Fruit fly (Drosophila melanogaster) whole organism, pupa: ENCODE results near the gene CG43678.
A peak's percentile ranks its signal among the peaks of the same experiment; 100 is the strongest.

ENCODE experiments used
- CG10348 ChIP-seq: fragments of 200-800 bp; sonication (Bioruptor generic); IDR thresholded peaks from 2 replicates; pipeline ENCODE4 v1.3.6; 2022; ENCODE audit warnings: missing biosample characterization, missing genetic modification characterization
- CG12605 ChIP-seq: fragments of 200-800 bp; sonication (Bioruptor generic); IDR thresholded peaks from 2 replicates; pipeline ENCODE4 v1.3.6; 2022; ENCODE audit warnings: missing biosample characterization, missing genetic modification characterization
- CG13204 ChIP-seq: fragments of 200-800 bp; sonication (Bioruptor generic); optimal IDR thresholded peaks from 2 replicates; lab custom pipeline; 2018; ENCODE audit warnings: missing biosample characterization, mild to moderate bottlenecking, missing genetic modification characterization, moderate library complexity
- CG14655 ChIP-seq: fragments of 200-800 bp; sonication (Bioruptor generic); optimal IDR thresholded peaks from 3 replicates; lab custom pipeline; 2017; ENCODE audit warnings: mild to moderate bottlenecking, missing biosample characterization, missing genetic modification reagents, missing genetic modification characterization
- CG15710 ChIP-seq: fragments of 200-800 bp; sonication (Bioruptor generic); optimal IDR thresholded peaks from 2 replicates; lab custom pipeline; 2018; ENCODE audit warnings: missing biosample characterization, mild to moderate bottlenecking, missing genetic modification characterization, moderate library complexity
- CG17806 ChIP-seq: fragments of 200-800 bp; sonication (Bioruptor generic); optimal IDR thresholded peaks from 2 replicates; lab custom pipeline; 2018; ENCODE audit warnings: missing biosample characterization, mild to moderate bottlenecking, missing genetic modification characterization, moderate library complexity
- CG32121 ChIP-seq: fragments of 200-800 bp; sonication (Bioruptor generic); IDR thresholded peaks from 2 replicates; pipeline ENCODE4 v1.3.6; 2022; ENCODE audit warnings: missing biosample characterization, missing genetic modification characterization
- CG34367 ChIP-seq: fragments of 200-800 bp; sonication (Bioruptor generic); optimal IDR thresholded peaks from 2 replicates; lab custom pipeline; 2018; ENCODE audit warnings: missing biosample characterization, mild to moderate bottlenecking, missing genetic modification characterization
- CG4496 ChIP-seq: fragments of 200-800 bp; sonication (Bioruptor generic); IDR thresholded peaks from 3 replicates; pipeline ENCODE4 v1.3.6; 2022; ENCODE audit warnings: missing biosample characterization, missing genetic modification characterization
- CG8159 ChIP-seq: fragments of 200-800 bp; sonication (Bioruptor generic); optimal IDR thresholded peaks from 3 replicates; lab custom pipeline; 2018; ENCODE audit warnings: missing biosample characterization, mild to moderate bottlenecking, missing genetic modification characterization, moderate library complexity
- CG8301 ChIP-seq: fragments of 200-800 bp; sonication (Bioruptor generic); optimal IDR thresholded peaks from 2 replicates; lab custom pipeline; 2018; ENCODE audit warnings: missing biosample characterization, mild to moderate bottlenecking, missing genetic modification characterization
- CG9948 ChIP-seq: fragments of 200-800 bp; sonication (Bioruptor generic); optimal IDR thresholded peaks from 2 replicates; lab custom pipeline; 2018; ENCODE audit warnings: missing biosample characterization, mild to moderate bottlenecking, missing genetic modification characterization, moderate library complexity
- D1 ChIP-seq: fragments of 200-800 bp; sonication (Bioruptor generic); optimal IDR thresholded peaks from 2 replicates; lab custom pipeline; 2018; ENCODE audit warnings: missing biosample characterization, mild to moderate bottlenecking, missing genetic modification characterization, moderate library complexity
- EcR ChIP-seq: fragments of 200-800 bp; sonication (Bioruptor generic); optimal IDR thresholded peaks from 3 replicates; lab custom pipeline; 2019; ENCODE audit warnings: missing biosample characterization, missing genetic modification characterization, mild to moderate bottlenecking, moderate library complexity, missing genetic modification reagents
- Ets98B ChIP-seq: fragments of 200-800 bp; sonication (Bioruptor generic); IDR thresholded peaks from 2 replicates; pipeline ENCODE4 v1.3.6; 2022; ENCODE audit warnings: missing biosample characterization, missing genetic modification characterization
- Pif1A ChIP-seq: fragments of 200-800 bp; sonication (Bioruptor generic); optimal IDR thresholded peaks from 3 replicates; lab custom pipeline; 2016; ENCODE audit warnings: missing biosample characterization, missing genetic modification characterization
- Pif1B ChIP-seq: fragments of 200-800 bp; sonication (Bioruptor generic); optimal IDR thresholded peaks from 3 replicates; lab custom pipeline; 2016; ENCODE audit warnings: missing biosample characterization, missing genetic modification characterization
- Snoo ChIP-seq: fragments of 200-800 bp; sonication (Bioruptor generic); optimal IDR thresholded peaks from 3 replicates; lab custom pipeline; 2017; ENCODE audit warnings: missing biosample characterization, mild to moderate bottlenecking, missing genetic modification characterization, inconsistent platforms
- fd96Ca ChIP-seq: fragments of 200-800 bp; sonication (Bioruptor generic); IDR thresholded peaks from 3 replicates; pipeline ENCODE4 v1.3.6; 2022; ENCODE audit warnings: missing biosample characterization, missing genetic modification characterization
- gl ChIP-seq: fragments of 200-800 bp; sonication (Bioruptor generic); optimal IDR thresholded peaks from 2 replicates; lab custom pipeline; 2018; ENCODE audit warnings: missing biosample characterization, mild to moderate bottlenecking, missing genetic modification characterization
- rn ChIP-seq: fragments of 200-800 bp; sonication (Bioruptor generic); IDR thresholded peaks from 2 replicates; pipeline ENCODE4 v1.3.6; 2022; ENCODE audit warnings: missing biosample characterization, missing genetic modification characterization

Gene CG43678

dm6 chr3L:15013296-15013695, 36.0 kb downstream of the CG43678 start:
- TF ChIP-seq Snoo (tag; lab: Kevin White, UChicago) (peak; percentile 1), Ets98B (GFP tag; lab: Robert Waterston, UW) (no peak), CG15710 (tag; lab: Kevin White, UChicago) (peak; percentile 71), CG4496 (peak; percentile 41; the same call in 1 of the 3 replicates), CG12605 (0 out of 2 replicates have a peak, but pooled peaks have one; percentile 14), CG8301 (peak; percentile 55), Pif1A (GFP tag; lab: Kevin White, UChicago) (peak; percentile 46), gl (tag; lab: Kevin White, UChicago) (no peak), CG14655 (GFP tag; lab: Kevin White, UChicago) (peak; percentile 60), CG17806 (tag; lab: Kevin White, UChicago) (peak; percentile 55), EcR (GFP tag; lab: Kevin White, UChicago) (no peak), rn (GFP tag; lab: Robert Waterston, UW) (no peak), CG9948 (tag; lab: Kevin White, UChicago) (peak; percentile 64), CG8159 (tag; lab: Kevin White, UChicago) (peak; percentile 74)

dm6 chr3L:15011638-15012335, 37.5 kb downstream of the CG43678 start:
- TF ChIP-seq D1 (tag; lab: Kevin White, UChicago) (peak; percentile 66), CG32121 (peak; percentile 81), CG14655 (GFP tag; lab: Kevin White, UChicago) (peak; percentile 83), CG17806 (tag; lab: Kevin White, UChicago) (peak; percentile 86), Pif1A (GFP tag; lab: Kevin White, UChicago) (peak; percentile 71), Ets98B (GFP tag; lab: Robert Waterston, UW) (peak; percentile 82), CG15710 (tag; lab: Kevin White, UChicago) (peak; percentile 86), EcR (GFP tag; lab: Kevin White, UChicago) (peak; percentile 46), CG9948 (tag; lab: Kevin White, UChicago) (peak; percentile 82), rn (GFP tag; lab: Robert Waterston, UW) (peak; percentile 46; the same call in 1 of the 2 replicates), Snoo (tag; lab: Kevin White, UChicago) (peak; percentile 39), Pif1B (GFP tag; lab: Kevin White, UChicago) (peak; percentile 64), fd96Ca (GFP tag; lab: Robert Waterston, UW) (no peak), CG12605 (peak; percentile 72), CG8159 (tag; lab: Kevin White, UChicago) (peak; percentile 85), CG4496 (peak; percentile 87), CG10348 (GFP tag; lab: Robert Waterston, UW) (0 out of 2 replicates have a peak, but pooled peaks have one; percentile 17), CG13204 (GFP tag; lab: Kevin White, UChicago) (peak; percentile 21), CG8301 (peak; percentile 79), CG34367 (tag; lab: Kevin White, UChicago) (peak; percentile 78), gl (tag; lab: Kevin White, UChicago) (peak; percentile 48)
- TF ChIP-seq, all 21 proteins: peak for 20

- TF ChIP-seq CG9948 (tag; lab: Kevin White, UChicago) (no peak), gl (tag; lab: Kevin White, UChicago) (no peak)
Measured at dm6 chr3L:15011142-15011541, 38.2 kb downstream of the CG43678 start.

dm6 chr3L:15010601-15011000, 38.7 kb downstream of the CG43678 start:
- no peak for TF ChIP-seq Pif1B (GFP tag; lab: Kevin White, UChicago)
- TF ChIP-seq Pif1A (GFP tag; lab: Kevin White, UChicago), result no peak
- TF ChIP-seq D1 (tag; lab: Kevin White, UChicago), result no peak
- TF ChIP-seq CG4496, result no peak
- no peak for TF ChIP-seq CG12605
- no peak for TF ChIP-seq rn (GFP tag; lab: Robert Waterston, UW)
- no peak for TF ChIP-seq CG8159 (tag; lab: Kevin White, UChicago)
- TF ChIP-seq CG9948 (tag; lab: Kevin White, UChicago), result no peak
- no peak for TF ChIP-seq CG8301
- no peak for TF ChIP-seq CG13204 (GFP tag; lab: Kevin White, UChicago)
- no peak for TF ChIP-seq CG15710 (tag; lab: Kevin White, UChicago)
- TF ChIP-seq CG17806 (tag; lab: Kevin White, UChicago), result no peak
- TF ChIP-seq CG34367 (tag; lab: Kevin White, UChicago), result no peak
- TF ChIP-seq CG10348 (GFP tag; lab: Robert Waterston, UW), result no peak
- no peak for TF ChIP-seq CG14655 (GFP tag; lab: Kevin White, UChicago)
- no peak for TF ChIP-seq gl (tag; lab: Kevin White, UChicago)
- TF ChIP-seq EcR (GFP tag; lab: Kevin White, UChicago), result no peak
- no peak for TF ChIP-seq Snoo (tag; lab: Kevin White, UChicago)
- no peak for TF ChIP-seq Ets98B (GFP tag; lab: Robert Waterston, UW)

- TF ChIP-seq CG9948 (tag; lab: Kevin White, UChicago) (no peak), CG4496 (peak; percentile 29; the same call in 2 of the 3 replicates), EcR (GFP tag; lab: Kevin White, UChicago) (no peak), CG10348 (GFP tag; lab: Robert Waterston, UW) (no peak), Pif1B (GFP tag; lab: Kevin White, UChicago) (no peak), CG14655 (GFP tag; lab: Kevin White, UChicago) (peak; percentile 68), CG34367 (tag; lab: Kevin White, UChicago) (no peak), Pif1A (GFP tag; lab: Kevin White, UChicago) (no peak), CG8159 (tag; lab: Kevin White, UChicago) (no peak), CG17806 (tag; lab: Kevin White, UChicago) (no peak), rn (GFP tag; lab: Robert Waterston, UW) (no peak), CG32121 (no peak), fd96Ca (GFP tag; lab: Robert Waterston, UW) (no peak), Ets98B (GFP tag; lab: Robert Waterston, UW) (peak; percentile 38), CG8301 (peak; percentile 51)
Measured at dm6 chr3L:15009681-15010080, 39.6 kb downstream of the CG43678 start.
